Fruit fly (Drosophila melanogaster) whole organism, embryonic: ENCODE data around the gene CG32564.

Source experiments
- B-H2 ChIP-seq: fragments of 200-800 bp; sonication (Bioruptor generic); optimal IDR thresholded peaks from 2 replicates; lab custom pipeline; 2018; ENCODE audit warnings: missing biosample characterization, mild to moderate bottlenecking, missing genetic modification characterization
- CG10274 ChIP-seq: fragments of 200-800 bp; sonication (Bioruptor generic); optimal IDR thresholded peaks from 3 replicates; lab custom pipeline; 2017; ENCODE audit warnings: missing biosample characterization, mild to moderate bottlenecking, missing genetic modification characterization
- CG12659 ChIP-seq: fragments of 200-800 bp; sonication (Bioruptor generic); optimal IDR thresholded peaks from 3 replicates; lab custom pipeline; 2017; ENCODE audit warnings: mild to moderate bottlenecking, missing biosample characterization, missing genetic modification reagents, missing genetic modification characterization
- CG13287 ChIP-seq: fragments of 200-800 bp; sonication (Bioruptor generic); IDR thresholded peaks from 2 replicates; pipeline ENCODE4 v1.3.6; 2022; ENCODE audit warnings: missing biosample characterization, missing genetic modification characterization; ENCODE audit not compliant: partially characterized antibody
- CG13624 ChIP-seq: fragments of 200-800 bp; sonication (Bioruptor generic); optimal IDR thresholded peaks from 2 replicates; lab custom pipeline; 2016; ENCODE audit warnings: missing biosample characterization, missing genetic modification characterization
- CG14050 ChIP-seq: fragments of 200-800 bp; sonication (Bioruptor generic); IDR thresholded peaks from 3 replicates; pipeline ENCODE4 v1.3.6; 2022; ENCODE audit warnings: missing biosample characterization, missing genetic modification characterization
- CG14965 ChIP-seq: fragments of 200-800 bp; sonication (Bioruptor generic); optimal IDR thresholded peaks from 2 replicates; lab custom pipeline; 2016; ENCODE audit warnings: missing biosample characterization, missing genetic modification characterization, borderline replicate concordance
- CG15011 ChIP-seq: fragments of 200-800 bp; sonication (Bioruptor generic); optimal IDR thresholded peaks from 3 replicates; lab custom pipeline; 2018; ENCODE audit warnings: missing biosample characterization, mild to moderate bottlenecking, missing genetic modification characterization
- CG1602 ChIP-seq: fragments of 200-800 bp; sonication (Bioruptor generic); optimal IDR thresholded peaks from 3 replicates; lab custom pipeline; 2016; ENCODE audit warnings: missing biosample characterization, missing genetic modification characterization
- CG16815 ChIP-seq: fragments of 200-800 bp; sonication (Bioruptor generic); optimal IDR thresholded peaks from 3 replicates; lab custom pipeline; 2017; ENCODE audit warnings: missing biosample characterization, mild to moderate bottlenecking, missing genetic modification characterization
- CG17612 ChIP-seq: fragments of 200-800 bp; sonication (Bioruptor generic); IDR thresholded peaks from 2 replicates; pipeline ENCODE4 v1.3.6; 2022; ENCODE audit warnings: missing biosample characterization, missing genetic modification characterization
- CG18599 ChIP-seq: fragments of 200-800 bp; sonication (Bioruptor generic); optimal IDR thresholded peaks from 3 replicates; lab custom pipeline; 2017; ENCODE audit warnings: missing biosample characterization, missing genetic modification characterization, mild to moderate bottlenecking, moderate library complexity, missing genetic modification reagents
- CG32772 ChIP-seq: fragments of 200-800 bp; sonication (Bioruptor generic); IDR thresholded peaks from 2 replicates; pipeline ENCODE4 v1.3.6; 2022; ENCODE audit warnings: missing biosample characterization, missing genetic modification characterization
- CG4617 ChIP-seq: fragments of 200-800 bp; sonication (Bioruptor generic); optimal IDR thresholded peaks from 3 replicates; lab custom pipeline; 2016; ENCODE audit warnings: missing biosample characterization, missing genetic modification characterization, borderline replicate concordance
- CG7987 ChIP-seq: fragments of 200-800 bp; sonication (Bioruptor generic); optimal IDR thresholded peaks from 2 replicates; lab custom pipeline; 2018; ENCODE audit warnings: missing biosample characterization, mild to moderate bottlenecking, missing genetic modification characterization, moderate library complexity
- Dek ChIP-seq: fragments of 200-800 bp; sonication (Bioruptor generic); optimal IDR thresholded peaks from 3 replicates; lab custom pipeline; 2019; ENCODE audit warnings: missing biosample characterization, mild to moderate bottlenecking, missing genetic modification characterization, moderate library complexity
- Dref ChIP-seq: fragments of 200-800 bp; sonication (Bioruptor generic); IDR thresholded peaks from 2 replicates; pipeline ENCODE4 v1.3.6; 2022; ENCODE audit warnings: missing biosample characterization, missing genetic modification characterization
- Eip74EF ChIP-seq, 2 experiments: fragments of 200-800 bp in 1 of 2; fragments of >200 bp in 1 of 2; sonication (Bioruptor generic) in 1 of 2; optimal IDR thresholded peaks; 2 replicates each; lab custom pipeline; 2017 to 2019; ENCODE audit warnings: missing biosample characterization in 2 of 2, missing genetic modification characterization in 2 of 2, mild to moderate bottlenecking in 1 of 2, moderate library complexity in 1 of 2
- Elba2 ChIP-seq: fragments of 200-800 bp; sonication (Bioruptor generic); optimal IDR thresholded peaks from 3 replicates; lab custom pipeline; 2016; ENCODE audit warnings: missing biosample characterization, missing genetic modification characterization
- Ets97D ChIP-seq: fragments of 200-800 bp; sonication (Bioruptor generic); optimal IDR thresholded peaks from 3 replicates; lab custom pipeline; 2016; ENCODE audit warnings: missing biosample characterization, missing genetic modification characterization
- HLH54F ChIP-seq: fragments of 200-800 bp; sonication (Bioruptor generic); optimal IDR thresholded peaks from 3 replicates; lab custom pipeline; 2016; ENCODE audit warnings: missing biosample characterization, missing genetic modification characterization
- Hr3 ChIP-seq: fragments of 200-800 bp; sonication (Bioruptor generic); optimal IDR thresholded peaks from 3 replicates; lab custom pipeline; 2016; ENCODE audit warnings: missing biosample characterization, missing genetic modification characterization
- Mad ChIP-seq: fragments of 200-800 bp; sonication (Bioruptor generic); optimal IDR thresholded peaks from 2 replicates; lab custom pipeline; 2016; ENCODE audit warnings: missing biosample characterization, missing genetic modification characterization
- Med ChIP-seq: fragments of 200-800 bp; sonication (Bioruptor generic); peaks from one replicate; lab custom pipeline; 2016; ENCODE audit warnings: missing biosample characterization, missing genetic modification characterization, mild to moderate bottlenecking, inconsistent platforms, moderate library complexity
- Mes4 ChIP-seq: fragments of 200-800 bp; sonication (Bioruptor generic); optimal IDR thresholded peaks from 2 replicates; lab custom pipeline; 2016; ENCODE audit warnings: missing biosample characterization, missing genetic modification characterization
- Mrtf ChIP-seq: fragments of 200-800 bp; sonication (Bioruptor generic); IDR thresholded peaks from 3 replicates; pipeline ENCODE4 v1.3.6; 2022; ENCODE audit warnings: missing biosample characterization, missing genetic modification characterization
- Myb ChIP-seq: fragments of 200-800 bp; sonication (Bioruptor generic); optimal IDR thresholded peaks from 2 replicates; lab custom pipeline; 2016; ENCODE audit warnings: missing biosample characterization, missing genetic modification characterization
- NC2α ChIP-seq: fragments of 200-800 bp; sonication (Bioruptor generic); optimal IDR thresholded peaks from 2 replicates; lab custom pipeline; 2016; ENCODE audit warnings: missing biosample characterization, missing genetic modification characterization
- NC2β ChIP-seq: fragments of 200-800 bp; sonication (Bioruptor generic); optimal IDR thresholded peaks from 2 replicates; lab custom pipeline; 2016; ENCODE audit warnings: missing biosample characterization, missing genetic modification characterization
- ap ChIP-seq: fragments of 200-800 bp; sonication (Bioruptor generic); IDR thresholded peaks from 2 replicates; pipeline ENCODE4 v1.3.6; 2022; ENCODE audit warnings: missing biosample characterization, missing genetic modification characterization
- corto ChIP-seq: fragments of 200-800 bp; sonication (Bioruptor generic); optimal IDR thresholded peaks from 2 replicates; lab custom pipeline; 2016; ENCODE audit warnings: missing biosample characterization, mild to moderate bottlenecking, missing genetic modification characterization, moderate library complexity
- cwo ChIP-seq: fragments of 200-800 bp; sonication (Bioruptor generic); optimal IDR thresholded peaks from 3 replicates; lab custom pipeline; 2017; ENCODE audit warnings: missing biosample characterization, missing genetic modification characterization, mild to moderate bottlenecking, moderate library complexity, missing genetic modification reagents
- exex ChIP-seq: fragments of 200-800 bp; sonication (Bioruptor generic); optimal IDR thresholded peaks from 4 replicates; lab custom pipeline; 2018; ENCODE audit warnings: missing biosample characterization, mild to moderate bottlenecking, missing genetic modification characterization, moderate library complexity
- gsb ChIP-seq: fragments of 200-800 bp; sonication (Bioruptor generic); IDR thresholded peaks from 2 replicates; pipeline ENCODE4 v1.3.6; 2022; ENCODE audit warnings: missing biosample characterization, missing genetic modification characterization
- her ChIP-seq: fragments of 200-800 bp; sonication (Bioruptor generic); optimal IDR thresholded peaks from 2 replicates; lab custom pipeline; 2016; ENCODE audit warnings: missing biosample characterization, missing genetic modification characterization
- hkb ChIP-seq, 2 experiments: fragments of 200-800 bp in 1 of 2; fragments of >200 bp in 1 of 2; sonication (Bioruptor generic) in 1 of 2; IDR thresholded peaks in 1 of 2; optimal IDR thresholded peaks in 1 of 2; 2 replicates each; pipeline versions ENCODE4 v1.3.6 to Lab custom; 2017 to 2022; ENCODE audit warnings: missing biosample characterization in 1 of 2, missing genetic modification characterization in 1 of 2
- hth ChIP-seq: fragments of >200 bp; optimal IDR thresholded peaks from 2 replicates; lab custom pipeline; 2017; ENCODE audit warnings: inconsistent platforms
- jigr1 ChIP-seq: fragments of 200-800 bp; sonication (Bioruptor generic); IDR thresholded peaks from 3 replicates; pipeline ENCODE4 v1.3.6; 2022; ENCODE audit warnings: missing biosample characterization, missing genetic modification characterization
- lmd ChIP-seq: fragments of 200-800 bp; sonication (Bioruptor generic); IDR thresholded peaks from 2 replicates; pipeline ENCODE4 v1.3.6; 2022; ENCODE audit warnings: missing biosample characterization, missing genetic modification characterization
- mam ChIP-seq: fragments of 200-800 bp; sonication (Bioruptor generic); optimal IDR thresholded peaks from 3 replicates; lab custom pipeline; 2016; ENCODE audit warnings: missing biosample characterization, missing genetic modification characterization
- nau ChIP-seq: fragments of 200-800 bp; sonication (Bioruptor generic); optimal IDR thresholded peaks from 3 replicates; lab custom pipeline; 2017; ENCODE audit warnings: missing biosample characterization, mild to moderate bottlenecking, missing genetic modification characterization, missing genetic modification reagents
- nerfin-1 ChIP-seq: fragments of 200-800 bp; sonication (Bioruptor generic); optimal IDR thresholded peaks from 3 replicates; lab custom pipeline; 2019; ENCODE audit warnings: missing biosample characterization, mild to moderate bottlenecking, missing genetic modification characterization, moderate library complexity
- nom ChIP-seq: fragments of 200-800 bp; sonication (Bioruptor generic); optimal IDR thresholded peaks from 2 replicates; lab custom pipeline; 2017; ENCODE audit warnings: missing biosample characterization, missing genetic modification characterization, mild to moderate bottlenecking, moderate library complexity, missing genetic modification reagents
- ranshi ChIP-seq: fragments of 200-800 bp; sonication (Bioruptor generic); IDR thresholded peaks from 2 replicates; pipeline ENCODE4 v1.3.6; 2022; ENCODE audit warnings: missing biosample characterization, missing genetic modification characterization
- sens ChIP-seq: fragments of 200-800 bp; sonication (Bioruptor generic); peaks from one replicate; lab custom pipeline; 2016; ENCODE audit warnings: missing biosample characterization, missing genetic modification characterization
- seq ChIP-seq: fragments of 200-800 bp; sonication (Bioruptor generic); IDR thresholded peaks from 2 replicates; pipeline ENCODE4 v1.3.6; 2022; ENCODE audit warnings: missing biosample characterization, missing genetic modification characterization
- sisA ChIP-seq: fragments of 200-800 bp; sonication (Bioruptor generic); IDR thresholded peaks from 2 replicates; pipeline ENCODE4 v1.3.6; 2022; ENCODE audit warnings: missing biosample characterization, missing genetic modification characterization
- tap ChIP-seq: fragments of 200-800 bp; optimal IDR thresholded peaks from 3 replicates; lab custom pipeline; 2019; ENCODE audit warnings: missing biosample characterization, mild to moderate bottlenecking, missing genetic modification characterization, moderate library complexity
- unc-4 ChIP-seq: fragments of 200-800 bp; sonication (Bioruptor generic); IDR thresholded peaks from 2 replicates; pipeline ENCODE4 v1.3.6; 2022; ENCODE audit warnings: missing biosample characterization, missing genetic modification characterization; ENCODE audit not compliant: partially characterized antibody
- vnd ChIP-seq: fragments of 200-800 bp; sonication (Bioruptor generic); IDR thresholded peaks from 3 replicates; pipeline ENCODE4 v1.3.6; 2022; ENCODE audit warnings: missing biosample characterization, missing genetic modification characterization; ENCODE audit not compliant: partially characterized antibody

Gene CG32564

dm6 chrX:17176542-17176941 is 29.7 kb upstream of the CG32564 start (continued):
- TF ChIP-seq Mad (GFP tag; lab: Kevin White, UChicago) (no peak), CG13624 (GFP tag; lab: Kevin White, UChicago) (peak; percentile 62), her (peak; percentile 27), HLH54F (GFP tag; lab: Kevin White, UChicago) (peak; percentile 34), CG10274 (GFP tag; lab: Kevin White, UChicago) (no peak), NC2α (GFP tag; lab: Kevin White, UChicago) (no peak), CG13287 (no peak), Myb (GFP tag; lab: Kevin White, UChicago) (peak; percentile 40), seq (GFP tag; lab: Robert Waterston, UW) (peak; percentile 16; the same call in 1 of the 2 replicates), lmd (GFP tag; lab: Robert Waterston, UW) (peak; percentile 74), CG16815 (GFP tag; lab: Kevin White, UChicago) (no peak), hkb (optimal IDR thresholded peaks at IDR 0.05; lab: Kevin White, UChicago) (no peak), hkb (GFP tag; IDR thresholded peaks at IDR 0.05; lab: Robert Waterston, UW) (peak; percentile 72), CG32772 (GFP tag; lab: Robert Waterston, UW) (peak; percentile 49; the same call in 1 of the 2 replicates), CG4617 (GFP tag; lab: Kevin White, UChicago) (no peak), nerfin-1 (tag; lab: Kevin White, UChicago) (peak; percentile 3), vnd (GFP tag; lab: Robert Waterston, UW) (no peak), sisA (GFP tag; lab: Robert Waterston, UW) (peak; percentile 68), Dref (no peak), CG17612 (GFP tag; lab: Robert Waterston, UW) (no peak), unc-4 (GFP tag; lab: Robert Waterston, UW) (no peak), CG1602 (no peak), Ets97D (no peak), CG7987 (GFP tag; lab: Kevin White, UChicago) (no peak), corto (no peak), CG12659 (GFP tag; lab: Kevin White, UChicago) (peak; percentile 9), hth (lab: Kevin White, UChicago) (no peak), B-H2 (GFP tag; lab: Kevin White, UChicago) (no peak), Med (GFP tag; lab: Kevin White, UChicago) (peak; percentile 80), Dek (tag; lab: Kevin White, UChicago) (peak; percentile 41), NC2β (GFP tag; lab: Kevin White, UChicago) (peak; percentile 0), CG14965 (GFP tag; lab: Kevin White, UChicago) (no peak), CG14050 (GFP tag; lab: Robert Waterston, UW) (peak; percentile 69), CG15011 (GFP tag; lab: Kevin White, UChicago) (no peak), Elba2 (no peak), ap (GFP tag; lab: Robert Waterston, UW) (peak; percentile 31; the same call in 1 of the 2 replicates), Eip74EF (GFP tag; optimal IDR thresholded peaks at IDR 0.05; lab: Kevin White, UChicago) (no peak), tap (tag; lab: Kevin White, UChicago) (peak; percentile 29), cwo (GFP tag; lab: Kevin White, UChicago) (peak; percentile 34), gsb (peak; percentile 51; the same call in 1 of the 2 replicates), ranshi (GFP tag; lab: Robert Waterston, UW) (0 out of 2 replicates have a peak, but pooled peaks have one; percentile 25), exex (tag; lab: Kevin White, UChicago) (no peak), sens (GFP tag; lab: Kevin White, UChicago) (peak; percentile 83), jigr1 (GFP tag; lab: Robert Waterston, UW) (no peak), CG18599 (peak; percentile 53), Mrtf (peak; percentile 67; the same call in 2 of the 3 replicates), mam (GFP tag; lab: Kevin White, UChicago) (peak; percentile 49), nau (no peak), nom (no peak), Hr3 (GFP tag; lab: Kevin White, UChicago) (peak; percentile 23), Mes4 (peak; percentile 44)
